Worm (Caenorhabditis elegans) whole organism, L2 larva: Measurements from ENCODE around the gene F58B4.5.

ENCODE experiments used
- skn-1 ChIP-seq: sonication (generic microtip); optimal IDR thresholded peaks from 2 replicates; lab custom pipeline; 2017; ENCODE audit warnings: missing biosample characterization, missing genetic modification characterization
- ztf-4 ChIP-seq: fragments of 150-350 bp; optimal IDR thresholded peaks from 2 replicates; lab custom pipeline; 2014; ENCODE audit warnings: missing biosample characterization, missing genetic modification characterization

- TF ChIP-seq ztf-4: no peak
- TF ChIP-seq skn-1 (tag; lab: Kevin White, UChicago): no peak
Measured at ce11 chrV:10947210-10947609, 14.7 kb downstream of the F58B4.5 start.
